Fruit fly (Drosophila melanogaster) whole organism, adult: Measurements from ENCODE around the gene knk.

ENCODE experiments used
- CG11617 ChIP-seq: fragments of 200-800 bp; sonication (Bioruptor generic); optimal IDR thresholded peaks from 2 replicates; lab custom pipeline; 2017; ENCODE audit warnings: mild to moderate bottlenecking, missing biosample characterization, missing genetic modification reagents, missing genetic modification characterization
- CG5204 ChIP-seq: fragments of 200-800 bp; sonication (Bioruptor generic); optimal IDR thresholded peaks from 2 replicates; lab custom pipeline; 2016; ENCODE audit warnings: missing biosample characterization, missing genetic modification characterization
- CG7045 ChIP-seq: fragments of 200-800 bp; sonication (Bioruptor generic); optimal IDR thresholded peaks from 2 replicates; lab custom pipeline; 2017; ENCODE audit warnings: missing biosample characterization, mild to moderate bottlenecking, missing genetic modification characterization
- bab1 ChIP-seq: fragments of 200-800 bp; sonication (Bioruptor generic); optimal IDR thresholded peaks from 3 replicates; lab custom pipeline; 2019; ENCODE audit warnings: missing biosample characterization, mild to moderate bottlenecking, missing genetic modification characterization, moderate library complexity
- pad ChIP-seq: fragments of 200-800 bp; sonication (Bioruptor generic); optimal IDR thresholded peaks from 3 replicates; lab custom pipeline; 2017; ENCODE audit warnings: missing biosample characterization, missing genetic modification characterization, mild to moderate bottlenecking, moderate library complexity, missing genetic modification reagents

DNA sequence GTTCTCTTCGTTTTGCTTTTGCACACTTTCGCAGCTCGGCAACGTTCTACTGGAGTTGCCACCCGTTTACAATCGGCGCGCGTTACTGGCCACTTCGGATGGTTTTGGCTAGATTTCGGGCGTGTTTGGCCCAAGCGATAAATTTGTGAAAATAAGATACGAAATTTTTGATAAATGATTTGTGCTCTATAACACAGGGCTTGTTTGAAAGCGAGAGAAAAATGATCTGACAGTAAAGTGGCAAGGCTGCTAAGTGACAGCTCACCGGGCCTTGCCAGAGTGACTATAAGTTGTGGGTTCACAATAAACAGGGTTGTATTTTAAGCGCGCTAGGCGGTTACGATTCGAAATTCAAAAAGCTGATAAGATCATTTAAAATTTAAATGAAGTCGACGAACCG is 15.5 kb downstream of the knk start, which contains the start of gene Fmr1:
- peak; percentile 23 for TF ChIP-seq pad
- peak; percentile 49 for TF ChIP-seq CG7045 (GFP tag; lab: Kevin White, UChicago)
- peak; percentile 52 for TF ChIP-seq bab1 (GFP tag; lab: Kevin White, UChicago)
- peak; percentile 32 for TF ChIP-seq CG11617 (GFP tag; lab: Kevin White, UChicago)
- TF ChIP-seq CG5204 (GFP tag; lab: Kevin White, UChicago): no peak
